Fruit fly (Drosophila melanogaster) whole organism, embryonic: ENCODE results near the gene mld.

Source experiments
- CG10959 ChIP-seq: fragments of 200-800 bp; sonication (Bioruptor generic); IDR thresholded peaks from 2 replicates; pipeline ENCODE4 v1.3.6; 2022; ENCODE audit warnings: missing biosample characterization, missing genetic modification characterization
- CG11696 ChIP-seq: fragments of 200-800 bp; sonication (Bioruptor generic); IDR thresholded peaks from 2 replicates; pipeline ENCODE4 v1.3.6; 2022; ENCODE audit warnings: missing biosample characterization, missing genetic modification characterization
- CG12299 ChIP-seq: fragments of 200-800 bp; sonication (Bioruptor generic); optimal IDR thresholded peaks from 2 replicates; lab custom pipeline; 2018; ENCODE audit warnings: missing biosample characterization, mild to moderate bottlenecking, missing genetic modification characterization
- CG1233 ChIP-seq: fragments of 200-800 bp; sonication (Bioruptor generic); optimal IDR thresholded peaks from 4 replicates; lab custom pipeline; 2018; ENCODE audit warnings: missing biosample characterization, mild to moderate bottlenecking, missing genetic modification characterization
- CG15696 ChIP-seq: fragments of 200-800 bp; sonication (Bioruptor generic); optimal IDR thresholded peaks from 2 replicates; lab custom pipeline; 2019; ENCODE audit warnings: missing biosample characterization, mild to moderate bottlenecking, missing genetic modification characterization, moderate library complexity
- CG17385 ChIP-seq: fragments of 200-800 bp; sonication (Bioruptor generic); optimal IDR thresholded peaks from 3 replicates; lab custom pipeline; 2018; ENCODE audit warnings: missing biosample characterization, mild to moderate bottlenecking, missing genetic modification characterization
- CG17912 ChIP-seq: fragments of 200-800 bp; sonication (Bioruptor generic); optimal IDR thresholded peaks from 2 replicates; lab custom pipeline; 2018; ENCODE audit warnings: missing biosample characterization, mild to moderate bottlenecking, missing genetic modification characterization
- CG2202 ChIP-seq: fragments of 200-800 bp; sonication (Bioruptor generic); optimal IDR thresholded peaks from 2 replicates; lab custom pipeline; 2018; ENCODE audit warnings: missing biosample characterization, mild to moderate bottlenecking, missing genetic modification characterization
- CG2875 ChIP-seq: fragments of 200-800 bp; sonication (Bioruptor generic); optimal IDR thresholded peaks from 2 replicates; lab custom pipeline; 2017; ENCODE audit warnings: missing biosample characterization, mild to moderate bottlenecking, missing genetic modification characterization, missing genetic modification reagents
- CG2889 ChIP-seq: fragments of 200-800 bp; sonication (Bioruptor generic); IDR thresholded peaks from 3 replicates; pipeline ENCODE4 v1.3.6; 2022; ENCODE audit warnings: missing biosample characterization, missing genetic modification characterization
- CG3407 ChIP-seq: fragments of 200-800 bp; sonication (Bioruptor generic); optimal IDR thresholded peaks from 2 replicates; lab custom pipeline; 2018; ENCODE audit warnings: missing biosample characterization, mild to moderate bottlenecking, missing genetic modification characterization
- CG34224 ChIP-seq: fragments of 200-800 bp; sonication (Bioruptor generic); IDR thresholded peaks from 3 replicates; pipeline ENCODE4 v1.3.6; 2022; ENCODE audit warnings: missing biosample characterization, missing genetic modification characterization; ENCODE audit not compliant: partially characterized antibody
- CG6854 ChIP-seq: fragments of 200-800 bp; sonication (Bioruptor generic); optimal IDR thresholded peaks from 3 replicates; lab custom pipeline; 2017; ENCODE audit warnings: missing biosample characterization, mild to moderate bottlenecking, missing genetic modification characterization
- CG9609 ChIP-seq: fragments of 200-800 bp; sonication (Bioruptor generic); optimal IDR thresholded peaks from 3 replicates; lab custom pipeline; 2016; ENCODE audit warnings: missing biosample characterization, missing genetic modification characterization
- D ChIP-seq, 2 experiments: fragments of 200-800 bp in 1 of 2; fragments of >200 bp in 1 of 2; sonication (Bioruptor generic) in 1 of 2; optimal IDR thresholded peaks; 2 replicates in 1 of 2; 3 replicates in 1 of 2; lab custom pipeline; 2017; ENCODE audit warnings: mild to moderate bottlenecking in 1 of 2, missing biosample characterization in 1 of 2, missing genetic modification characterization in 1 of 2, missing genetic modification reagents in 1 of 2
- Dbx ChIP-seq: fragments of 200-800 bp; sonication (Bioruptor generic); IDR thresholded peaks from 3 replicates; pipeline ENCODE4 v1.3.6; 2022; ENCODE audit warnings: missing biosample characterization, missing genetic modification characterization
- Dref ChIP-seq: fragments of 200-800 bp; sonication (Bioruptor generic); IDR thresholded peaks from 2 replicates; pipeline ENCODE4 v1.3.6; 2022; ENCODE audit warnings: missing biosample characterization, missing genetic modification characterization
- Elba2 ChIP-seq: fragments of 200-800 bp; sonication (Bioruptor generic); optimal IDR thresholded peaks from 3 replicates; lab custom pipeline; 2016; ENCODE audit warnings: missing biosample characterization, missing genetic modification characterization
- Ets97D ChIP-seq: fragments of 200-800 bp; sonication (Bioruptor generic); optimal IDR thresholded peaks from 3 replicates; lab custom pipeline; 2016; ENCODE audit warnings: missing biosample characterization, missing genetic modification characterization
- GATAe ChIP-seq: fragments of 200-800 bp; sonication (Bioruptor generic); conservative IDR thresholded peaks from 2 replicates; pipeline ENCODE4 v1.3.6; 2022; ENCODE audit warnings: missing biosample characterization, missing genetic modification characterization
- H15 ChIP-seq: fragments of 200-800 bp; sonication (Bioruptor generic); IDR thresholded peaks from 3 replicates; pipeline ENCODE4 v1.3.6; 2022; ENCODE audit warnings: missing biosample characterization, missing genetic modification characterization
- H2.0 ChIP-seq: fragments of 200-800 bp; sonication (Bioruptor generic); IDR thresholded peaks from 2 replicates; pipeline ENCODE4 v1.3.6; 2022; ENCODE audit warnings: missing biosample characterization, missing genetic modification characterization
- HLHmδ ChIP-seq: fragments of 200-800 bp; sonication (Bioruptor generic); optimal IDR thresholded peaks from 2 replicates; lab custom pipeline; 2018; ENCODE audit warnings: missing biosample characterization, mild to moderate bottlenecking, missing genetic modification characterization, moderate library complexity
- Lpt ChIP-seq: fragments of >200 bp; optimal IDR thresholded peaks from 2 replicates; lab custom pipeline; 2018; ENCODE audit warnings: missing biosample characterization, missing genetic modification characterization
- Mad ChIP-seq: fragments of 200-800 bp; sonication (Bioruptor generic); optimal IDR thresholded peaks from 2 replicates; lab custom pipeline; 2016; ENCODE audit warnings: missing biosample characterization, missing genetic modification characterization
- Six4 ChIP-seq: fragments of 200-800 bp; sonication (Bioruptor generic); optimal IDR thresholded peaks from 2 replicates; lab custom pipeline; 2016; ENCODE audit warnings: missing biosample characterization, missing genetic modification characterization
- ase ChIP-seq: fragments of 200-800 bp; sonication (Bioruptor generic); IDR thresholded peaks from 3 replicates; pipeline ENCODE4 v1.3.6; 2022; ENCODE audit warnings: missing biosample characterization, missing genetic modification characterization
- bbx ChIP-seq: fragments of 200-800 bp; sonication (Bioruptor generic); IDR thresholded peaks from 2 replicates; pipeline ENCODE4 v1.3.6; 2022; ENCODE audit warnings: missing biosample characterization, missing genetic modification characterization; ENCODE audit not compliant: partially characterized antibody
- chn ChIP-seq: fragments of 200-800 bp; sonication (Bioruptor generic); optimal IDR thresholded peaks from 2 replicates; lab custom pipeline; 2016; ENCODE audit warnings: missing biosample characterization, missing genetic modification characterization
- crc ChIP-seq: fragments of 200-800 bp; sonication (Bioruptor generic); optimal IDR thresholded peaks from 2 replicates; lab custom pipeline; 2016; ENCODE audit warnings: missing biosample characterization, missing genetic modification characterization
- croc ChIP-seq: fragments of 200-800 bp; sonication (Bioruptor generic); conservative IDR thresholded peaks from 3 replicates; pipeline ENCODE4 v1.3.6; 2022; ENCODE audit warnings: missing biosample characterization, missing genetic modification characterization
- dimm ChIP-seq: fragments of 200-800 bp; sonication (Bioruptor generic); IDR thresholded peaks from 2 replicates; pipeline ENCODE4 v1.3.6; 2022; ENCODE audit warnings: missing biosample characterization, missing genetic modification characterization
- dmrt11E ChIP-seq: fragments of 200-800 bp; sonication (Bioruptor generic); optimal IDR thresholded peaks from 3 replicates; lab custom pipeline; 2018; ENCODE audit warnings: missing biosample characterization, mild to moderate bottlenecking, missing genetic modification characterization, moderate library complexity
- eve ChIP-seq, 2 experiments: fragments of >200 bp; optimal IDR thresholded peaks; 2 replicates each; lab custom pipeline; 2017; ENCODE audit warnings: missing biosample characterization in 2 of 2, missing genetic modification characterization in 2 of 2
- ewg ChIP-seq: fragments of 200-800 bp; sonication (Bioruptor generic); optimal IDR thresholded peaks from 3 replicates; lab custom pipeline; 2017; ENCODE audit warnings: mild to moderate bottlenecking, missing biosample characterization, missing genetic modification reagents, missing genetic modification characterization
- exex ChIP-seq: fragments of 200-800 bp; sonication (Bioruptor generic); optimal IDR thresholded peaks from 4 replicates; lab custom pipeline; 2018; ENCODE audit warnings: missing biosample characterization, mild to moderate bottlenecking, missing genetic modification characterization, moderate library complexity
- fd64A ChIP-seq: fragments of 200-800 bp; sonication (Bioruptor generic); optimal IDR thresholded peaks from 3 replicates; lab custom pipeline; 2018; ENCODE audit warnings: missing biosample characterization, mild to moderate bottlenecking, missing genetic modification characterization
- gsb ChIP-seq: fragments of 200-800 bp; sonication (Bioruptor generic); IDR thresholded peaks from 2 replicates; pipeline ENCODE4 v1.3.6; 2022; ENCODE audit warnings: missing biosample characterization, missing genetic modification characterization
- h ChIP-seq: fragments of >200 bp; optimal IDR thresholded peaks from 2 replicates; lab custom pipeline; 2017
- ind ChIP-seq: fragments of 200-800 bp; sonication (Bioruptor generic); optimal IDR thresholded peaks from 3 replicates; lab custom pipeline; 2016; ENCODE audit warnings: missing biosample characterization, missing genetic modification characterization
- knrl ChIP-seq: fragments of 200-800 bp; sonication (Bioruptor generic); IDR thresholded peaks from 3 replicates; pipeline ENCODE4 v1.3.6; 2022; ENCODE audit warnings: missing biosample characterization, missing genetic modification characterization; ENCODE audit not compliant: partially characterized antibody
- lab ChIP-seq: fragments of 200-800 bp; sonication (Bioruptor generic); optimal IDR thresholded peaks from 3 replicates; lab custom pipeline; 2017; ENCODE audit warnings: missing biosample characterization, missing genetic modification characterization, mild to moderate bottlenecking, moderate library complexity, missing genetic modification reagents
- mld ChIP-seq: fragments of 200-800 bp; sonication (Bioruptor generic); IDR thresholded peaks from 3 replicates; pipeline ENCODE4 v1.3.6; 2022; ENCODE audit warnings: missing biosample characterization, missing genetic modification characterization; ENCODE audit not compliant: partially characterized antibody
- p53 ChIP-seq: fragments of 200-800 bp; sonication (Bioruptor generic); optimal IDR thresholded peaks from 2 replicates; lab custom pipeline; 2016; ENCODE audit warnings: missing biosample characterization, missing genetic modification characterization
- pum ChIP-seq: fragments of 200-800 bp; sonication (Bioruptor generic); optimal IDR thresholded peaks from 2 replicates; lab custom pipeline; 2016; ENCODE audit warnings: missing biosample characterization, missing genetic modification characterization
- ro ChIP-seq: fragments of 200-800 bp; sonication (Bioruptor generic); IDR thresholded peaks from 2 replicates; pipeline ENCODE4 v1.3.6; 2022; ENCODE audit warnings: missing biosample characterization, missing genetic modification characterization
- tio ChIP-seq: fragments of 200-800 bp; sonication (Bioruptor generic); optimal IDR thresholded peaks from 2 replicates; lab custom pipeline; 2017; ENCODE audit warnings: missing biosample characterization, missing genetic modification characterization, inconsistent platforms
- tll ChIP-seq, 2 experiments: fragments of 200-800 bp in 1 of 2; fragments of >200 bp in 1 of 2; sonication (Bioruptor generic) in 1 of 2; optimal IDR thresholded peaks; 2 replicates each; lab custom pipeline; 2017 to 2019; ENCODE audit warnings: missing biosample characterization in 2 of 2, missing genetic modification characterization in 2 of 2, mild to moderate bottlenecking in 1 of 2, moderate library complexity in 1 of 2
- zen ChIP-seq: fragments of 200-800 bp; sonication (Bioruptor generic); optimal IDR thresholded peaks from 3 replicates; lab custom pipeline; 2018; ENCODE audit warnings: missing biosample characterization, mild to moderate bottlenecking, missing genetic modification characterization, moderate library complexity
- zen2 ChIP-seq: fragments of 200-800 bp; sonication (Bioruptor generic); IDR thresholded peaks from 3 replicates; pipeline ENCODE4 v1.3.6; 2022; ENCODE audit warnings: missing biosample characterization, missing genetic modification characterization; ENCODE audit not compliant: partially characterized antibody

mld gene

DNA sequence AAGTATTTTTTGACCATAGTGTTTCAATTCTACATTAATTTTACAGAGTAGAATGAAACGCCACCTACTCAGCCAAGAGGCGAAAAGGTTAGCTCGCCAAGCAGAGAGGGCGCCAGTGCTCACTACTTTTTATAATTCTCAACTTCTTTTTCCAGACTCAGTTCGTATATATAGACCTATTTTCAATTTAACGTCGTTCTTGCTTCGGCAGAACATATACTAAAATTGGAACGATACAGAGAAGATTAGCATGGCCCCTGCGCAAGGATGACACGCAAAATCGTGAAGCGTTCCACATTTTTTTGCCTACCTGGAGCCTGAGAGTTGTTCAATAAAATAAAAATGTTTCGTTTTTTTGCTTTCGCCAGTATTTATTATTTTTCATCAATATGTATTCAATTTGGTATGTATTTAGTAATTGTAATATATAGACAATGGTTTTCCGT is 28.4 kb upstream of the mld start (continued):
- peak; percentile 61 for TF ChIP-seq CG9609
- TF ChIP-seq tio: peak; percentile 9
- no peak for TF ChIP-seq CG3407 (GFP tag; lab: Kevin White, UChicago)
- TF ChIP-seq CG12299: no peak
- peak; percentile 85 for TF ChIP-seq Dbx (GFP tag; lab: Robert Waterston, UW)
- TF ChIP-seq CG2202 (tag; lab: Kevin White, UChicago): no peak
- no peak for TF ChIP-seq fd64A
- no peak for TF ChIP-seq Six4 (GFP tag; lab: Kevin White, UChicago)
- TF ChIP-seq Ets97D (GFP tag; lab: Kevin White, UChicago): peak; percentile 18
- peak; percentile 71; the same call in 2 of the 3 replicates for TF ChIP-seq H15 (GFP tag; lab: Robert Waterston, UW)
- no peak for TF ChIP-seq CG10959 (GFP tag; lab: Robert Waterston, UW)
- no peak for TF ChIP-seq tll (GFP tag; optimal IDR thresholded peaks at IDR 0.05; lab: Kevin White, UChicago)
- no peak for TF ChIP-seq HLHmδ (GFP tag; lab: Kevin White, UChicago)
- peak; percentile 22 for TF ChIP-seq pum (GFP tag; lab: Kevin White, UChicago)
- TF ChIP-seq crc: no peak
- no peak for TF ChIP-seq Lpt (GFP tag; lab: Kevin White, UChicago)
- TF ChIP-seq eve (GFP tag; optimal IDR thresholded peaks at IDR 0.05; lab: Kevin White, UChicago): no peak
- no peak for TF ChIP-seq D (optimal IDR thresholded peaks at IDR 0.05; lab: Kevin White, UChicago)
- TF ChIP-seq D (GFP tag; optimal IDR thresholded peaks at IDR 0.05; lab: Kevin White, UChicago): no peak
- TF ChIP-seq CG17385 (GFP tag; lab: Kevin White, UChicago): peak; percentile 22
- peak; percentile 28 for TF ChIP-seq p53 (GFP tag; lab: Kevin White, UChicago)
- TF ChIP-seq CG2889 (GFP tag; lab: Robert Waterston, UW): no peak
- no peak; the same call in 2 of the 3 replicates for TF ChIP-seq zen2 (GFP tag; lab: Robert Waterston, UW)
- 0 out of 3 replicates have a peak, but pooled peaks have one; percentile 69 for TF ChIP-seq knrl (GFP tag; lab: Robert Waterston, UW)
- peak; percentile 60 for TF ChIP-seq lab (GFP tag; lab: Kevin White, UChicago)
- TF ChIP-seq exex (tag; lab: Kevin White, UChicago): peak; percentile 21
- no peak for TF ChIP-seq CG2875 (GFP tag; lab: Kevin White, UChicago)
- TF ChIP-seq Mad (GFP tag; lab: Kevin White, UChicago): peak; percentile 74
- TF ChIP-seq dmrt11E: peak; percentile 41
- peak; percentile 46 for TF ChIP-seq CG17912 (GFP tag; lab: Kevin White, UChicago)
- TF ChIP-seq CG11696: no peak
- no peak for TF ChIP-seq GATAe (GFP tag; lab: Robert Waterston, UW)
- peak; percentile 12 for TF ChIP-seq Elba2 (GFP tag; lab: Kevin White, UChicago)
- no peak; the same call in 2 of the 3 replicates for TF ChIP-seq croc (GFP tag; lab: Robert Waterston, UW)
- peak; percentile 66 for TF ChIP-seq zen (tag; lab: Kevin White, UChicago)
- peak; percentile 46 for TF ChIP-seq ind
- peak; percentile 40; the same call in 1 of the 3 replicates for TF ChIP-seq CG34224
- TF ChIP-seq ro (GFP tag; lab: Robert Waterston, UW): no peak
- no peak for TF ChIP-seq Dref (GFP tag; lab: Robert Waterston, UW)
- TF ChIP-seq CG1233: peak; percentile 38
- no peak for TF ChIP-seq CG6854 (GFP tag; lab: Kevin White, UChicago)
- TF ChIP-seq gsb (GFP tag; lab: Robert Waterston, UW): peak; percentile 43; the same call in 1 of the 2 replicates
- peak; percentile 61 for TF ChIP-seq CG15696 (tag; lab: Kevin White, UChicago)
- peak; percentile 96 for TF ChIP-seq bbx (GFP tag; lab: Robert Waterston, UW)
- TF ChIP-seq mld (GFP tag; lab: Robert Waterston, UW): peak; percentile 99
- TF ChIP-seq H2.0 (GFP tag; lab: Robert Waterston, UW): peak; percentile 50
- peak; percentile 55 for TF ChIP-seq chn (GFP tag; lab: Kevin White, UChicago)
- TF ChIP-seq ewg (GFP tag; lab: Kevin White, UChicago): peak; percentile 40
- TF ChIP-seq dimm: no peak
- peak; percentile 57; the same call in 2 of the 3 replicates for TF ChIP-seq ase (GFP tag; lab: Robert Waterston, UW)
- no peak for TF ChIP-seq h (lab: Kevin White, UChicago)
